Fruit fly (Drosophila melanogaster) whole organism, embryonic: ENCODE results near the gene gdl.

Source experiments
- CG10147 ChIP-seq: fragments of 200-800 bp; sonication (Bioruptor generic); optimal IDR thresholded peaks from 2 replicates; lab custom pipeline; 2019; ENCODE audit warnings: missing biosample characterization, mild to moderate bottlenecking, missing genetic modification characterization, moderate library complexity
- CG11398 ChIP-seq: fragments of 200-800 bp; sonication (Bioruptor generic); optimal IDR thresholded peaks from 2 replicates; lab custom pipeline; 2016; ENCODE audit warnings: missing biosample characterization, missing genetic modification characterization
- CG11504 ChIP-seq: fragments of 200-800 bp; sonication (Bioruptor generic); optimal IDR thresholded peaks from 3 replicates; lab custom pipeline; 2019; ENCODE audit warnings: missing biosample characterization, mild to moderate bottlenecking, missing genetic modification characterization, moderate library complexity
- CG12391 ChIP-seq: fragments of 200-800 bp; sonication (Bioruptor generic); optimal IDR thresholded peaks from 3 replicates; lab custom pipeline; 2018; ENCODE audit warnings: missing biosample characterization, mild to moderate bottlenecking, missing genetic modification characterization, moderate library complexity
- CG13624 ChIP-seq: fragments of 200-800 bp; sonication (Bioruptor generic); optimal IDR thresholded peaks from 2 replicates; lab custom pipeline; 2016; ENCODE audit warnings: missing biosample characterization, missing genetic modification characterization
- CG13894 ChIP-seq: fragments of 200-800 bp; sonication (Bioruptor generic); optimal IDR thresholded peaks from 3 replicates; lab custom pipeline; 2018; ENCODE audit warnings: missing biosample characterization, mild to moderate bottlenecking, missing genetic modification characterization, moderate library complexity
- CG15479 ChIP-seq: fragments of 200-800 bp; sonication (Bioruptor generic); optimal IDR thresholded peaks from 3 replicates; lab custom pipeline; 2019; ENCODE audit warnings: missing biosample characterization, mild to moderate bottlenecking, missing genetic modification characterization, moderate library complexity
- CG17359 ChIP-seq: fragments of 200-800 bp; sonication (Bioruptor generic); optimal IDR thresholded peaks from 3 replicates; lab custom pipeline; 2018; ENCODE audit warnings: missing biosample characterization, mild to moderate bottlenecking, missing genetic modification characterization, moderate library complexity
- CG17802 ChIP-seq: fragments of 200-800 bp; sonication (Bioruptor generic); optimal IDR thresholded peaks from 2 replicates; lab custom pipeline; 2018; ENCODE audit warnings: missing biosample characterization, mild to moderate bottlenecking, missing genetic modification characterization, moderate library complexity
- CG2199 ChIP-seq: fragments of 200-800 bp; sonication (Bioruptor generic); IDR thresholded peaks from 3 replicates; pipeline ENCODE4 v1.3.6; 2022; ENCODE audit warnings: missing biosample characterization, missing genetic modification characterization
- CG2889 ChIP-seq: fragments of 200-800 bp; sonication (Bioruptor generic); IDR thresholded peaks from 3 replicates; pipeline ENCODE4 v1.3.6; 2022; ENCODE audit warnings: missing biosample characterization, missing genetic modification characterization
- CG34422 ChIP-seq: fragments of 200-800 bp; sonication (Bioruptor generic); IDR thresholded peaks from 3 replicates; pipeline ENCODE4 v1.3.6; 2022; ENCODE audit warnings: missing biosample characterization, missing genetic modification characterization
- CG3847 ChIP-seq: fragments of 200-800 bp; sonication (Bioruptor generic); IDR thresholded peaks from 2 replicates; pipeline ENCODE4 v1.3.6; 2022; ENCODE audit warnings: missing biosample characterization, missing genetic modification characterization
- CG4328 ChIP-seq: fragments of 200-800 bp; sonication (Bioruptor generic); optimal IDR thresholded peaks from 3 replicates; lab custom pipeline; 2017; ENCODE audit warnings: missing biosample characterization, missing genetic modification reagents, missing genetic modification characterization
- CG4707 ChIP-seq: fragments of 200-800 bp; sonication (Bioruptor generic); optimal IDR thresholded peaks from 2 replicates; lab custom pipeline; 2018; ENCODE audit warnings: missing biosample characterization, mild to moderate bottlenecking, missing genetic modification characterization, moderate library complexity
- CG4820 ChIP-seq: fragments of 200-800 bp; sonication (Bioruptor generic); optimal IDR thresholded peaks from 3 replicates; lab custom pipeline; 2016; ENCODE audit warnings: missing biosample characterization, missing genetic modification characterization
- CG6175 ChIP-seq: fragments of 200-800 bp; sonication (Bioruptor generic); IDR thresholded peaks from 3 replicates; pipeline ENCODE4 v1.3.6; 2022; ENCODE audit warnings: missing biosample characterization, missing genetic modification characterization
- CG6689 ChIP-seq: fragments of 200-800 bp; sonication (Bioruptor generic); IDR thresholded peaks from 2 replicates; pipeline ENCODE4 v1.3.6; 2022; ENCODE audit warnings: missing biosample characterization, missing genetic modification characterization
- CG7372 ChIP-seq: fragments of 200-800 bp; sonication (Bioruptor generic); IDR thresholded peaks from 2 replicates; pipeline ENCODE4 v1.3.6; 2022; ENCODE audit warnings: missing biosample characterization, missing genetic modification characterization
- CG9437 ChIP-seq: fragments of 200-800 bp; sonication (Bioruptor generic); optimal IDR thresholded peaks from 2 replicates; lab custom pipeline; 2018; ENCODE audit warnings: missing biosample characterization, mild to moderate bottlenecking, missing genetic modification characterization
- Chrac-16 ChIP-seq: fragments of 200-800 bp; sonication (Bioruptor generic); optimal IDR thresholded peaks from 3 replicates; lab custom pipeline; 2016; ENCODE audit warnings: missing biosample characterization, missing genetic modification characterization
- D ChIP-seq, 2 experiments: fragments of 200-800 bp in 1 of 2; fragments of >200 bp in 1 of 2; sonication (Bioruptor generic) in 1 of 2; optimal IDR thresholded peaks; 2 replicates in 1 of 2; 3 replicates in 1 of 2; lab custom pipeline; 2017; ENCODE audit warnings: mild to moderate bottlenecking in 1 of 2, missing biosample characterization in 1 of 2, missing genetic modification characterization in 1 of 2, missing genetic modification reagents in 1 of 2
- Dbx ChIP-seq: fragments of 200-800 bp; sonication (Bioruptor generic); IDR thresholded peaks from 3 replicates; pipeline ENCODE4 v1.3.6; 2022; ENCODE audit warnings: missing biosample characterization, missing genetic modification characterization
- Elba2 ChIP-seq: fragments of 200-800 bp; sonication (Bioruptor generic); optimal IDR thresholded peaks from 3 replicates; lab custom pipeline; 2016; ENCODE audit warnings: missing biosample characterization, missing genetic modification characterization
- Fer1 ChIP-seq: fragments of 200-800 bp; sonication (Bioruptor generic); optimal IDR thresholded peaks from 2 replicates; lab custom pipeline; 2017; ENCODE audit warnings: missing biosample characterization, mild to moderate bottlenecking, missing genetic modification characterization
- Fer2 ChIP-seq: fragments of 200-800 bp; sonication (Bioruptor generic); optimal IDR thresholded peaks from 2 replicates; lab custom pipeline; 2018; ENCODE audit warnings: missing biosample characterization, mild to moderate bottlenecking, missing genetic modification characterization, moderate library complexity
- HLH4C ChIP-seq: fragments of 200-800 bp; sonication (Bioruptor generic); IDR thresholded peaks from 3 replicates; pipeline ENCODE4 v1.3.6; 2022; ENCODE audit warnings: missing biosample characterization, missing genetic modification characterization; ENCODE audit not compliant: partially characterized antibody
- Hsf ChIP-seq: fragments of 200-800 bp; sonication (Bioruptor generic); optimal IDR thresholded peaks from 3 replicates; lab custom pipeline; 2016; ENCODE audit warnings: missing biosample characterization, missing genetic modification characterization
- Oaz ChIP-seq: fragments of 200-800 bp; sonication (Bioruptor generic); IDR thresholded peaks from 2 replicates; pipeline ENCODE4 v1.3.6; 2022; ENCODE audit warnings: missing biosample characterization, missing genetic modification characterization
- Side ChIP-seq: fragments of 200-800 bp; sonication (Bioruptor generic); optimal IDR thresholded peaks from 2 replicates; lab custom pipeline; 2016; ENCODE audit warnings: missing biosample characterization, missing genetic modification characterization
- al ChIP-seq: fragments of 200-800 bp; sonication (Bioruptor generic); IDR thresholded peaks from 2 replicates; pipeline ENCODE4 v1.3.6; 2022; ENCODE audit warnings: missing biosample characterization, missing genetic modification characterization
- bab2 ChIP-seq: fragments of 200-800 bp; sonication (Bioruptor generic); optimal IDR thresholded peaks from 2 replicates; lab custom pipeline; 2016; ENCODE audit warnings: missing biosample characterization, missing genetic modification characterization
- bowl ChIP-seq: fragments of 200-800 bp; sonication (Bioruptor generic); IDR thresholded peaks from 2 replicates; pipeline ENCODE4 v1.3.6; 2022; ENCODE audit warnings: missing biosample characterization, missing genetic modification characterization
- chm ChIP-seq: fragments of 200-800 bp; sonication (Bioruptor generic); IDR thresholded peaks from 2 replicates; pipeline ENCODE4 v1.3.6; 2022; ENCODE audit warnings: missing biosample characterization, missing genetic modification characterization
- crol ChIP-seq: fragments of 200-800 bp; sonication (Bioruptor generic); IDR thresholded peaks from 2 replicates; pipeline ENCODE4 v1.3.6; 2022; ENCODE audit warnings: missing biosample characterization, missing genetic modification characterization
- dimm ChIP-seq: fragments of 200-800 bp; sonication (Bioruptor generic); IDR thresholded peaks from 2 replicates; pipeline ENCODE4 v1.3.6; 2022; ENCODE audit warnings: missing biosample characterization, missing genetic modification characterization
- dm ChIP-seq: fragments of 200-800 bp; sonication (Bioruptor generic); optimal IDR thresholded peaks from 3 replicates; lab custom pipeline; 2016; ENCODE audit warnings: missing biosample characterization, missing genetic modification characterization
- hb ChIP-seq: fragments of 200-800 bp; sonication (Bioruptor generic); IDR thresholded peaks from 3 replicates; pipeline ENCODE4 v1.3.6; 2022; ENCODE audit warnings: missing biosample characterization, missing genetic modification characterization; ENCODE audit not compliant: partially characterized antibody
- inv ChIP-seq: fragments of 200-800 bp; sonication (Bioruptor generic); IDR thresholded peaks from 2 replicates; pipeline ENCODE4 v1.3.6; 2022; ENCODE audit warnings: missing biosample characterization, missing genetic modification characterization; ENCODE audit not compliant: partially characterized antibody
- lab ChIP-seq: fragments of 200-800 bp; sonication (Bioruptor generic); optimal IDR thresholded peaks from 3 replicates; lab custom pipeline; 2017; ENCODE audit warnings: missing biosample characterization, missing genetic modification characterization, mild to moderate bottlenecking, moderate library complexity, missing genetic modification reagents
- lov ChIP-seq, 2 experiments: fragments of 200-800 bp in 1 of 2; fragments of >200 bp in 1 of 2; sonication (Bioruptor generic) in 1 of 2; IDR thresholded peaks in 1 of 2; optimal IDR thresholded peaks in 1 of 2; 2 replicates in 1 of 2; 3 replicates in 1 of 2; pipeline versions ENCODE4 v1.3.6 to Lab custom; 2017 to 2022; ENCODE audit warnings: missing biosample characterization in 1 of 2, missing genetic modification characterization in 1 of 2
- nmo ChIP-seq: fragments of 200-800 bp; sonication (Bioruptor generic); optimal IDR thresholded peaks from 2 replicates; lab custom pipeline; 2018; ENCODE audit warnings: missing biosample characterization, mild to moderate bottlenecking, missing genetic modification characterization, moderate library complexity
- pb ChIP-seq: fragments of 200-800 bp; sonication (Bioruptor generic); optimal IDR thresholded peaks from 3 replicates; lab custom pipeline; 2016; ENCODE audit warnings: missing biosample characterization, missing genetic modification characterization
- sd ChIP-seq: fragments of 200-800 bp; sonication (Bioruptor generic); optimal IDR thresholded peaks from 3 replicates; lab custom pipeline; 2018; ENCODE audit warnings: missing biosample characterization, mild to moderate bottlenecking, missing genetic modification characterization, moderate library complexity
- ssp ChIP-seq: fragments of 200-800 bp; sonication (Bioruptor generic); IDR thresholded peaks from 2 replicates; pipeline ENCODE4 v1.3.6; 2022; ENCODE audit warnings: missing biosample characterization, missing genetic modification characterization
- trem ChIP-seq: fragments of 200-800 bp; optimal IDR thresholded peaks from 3 replicates; lab custom pipeline; 2019; ENCODE audit warnings: missing biosample characterization, mild to moderate bottlenecking, missing genetic modification characterization, moderate library complexity
- unc-4 ChIP-seq: fragments of 200-800 bp; sonication (Bioruptor generic); IDR thresholded peaks from 2 replicates; pipeline ENCODE4 v1.3.6; 2022; ENCODE audit warnings: missing biosample characterization, missing genetic modification characterization; ENCODE audit not compliant: partially characterized antibody
- unpg ChIP-seq: fragments of 200-800 bp; sonication (Bioruptor generic); optimal IDR thresholded peaks from 3 replicates; lab custom pipeline; 2018; ENCODE audit warnings: missing biosample characterization, mild to moderate bottlenecking, missing genetic modification characterization, moderate library complexity
- vnd ChIP-seq: fragments of 200-800 bp; sonication (Bioruptor generic); IDR thresholded peaks from 3 replicates; pipeline ENCODE4 v1.3.6; 2022; ENCODE audit warnings: missing biosample characterization, missing genetic modification characterization; ENCODE audit not compliant: partially characterized antibody
- z ChIP-seq: fragments of 200-800 bp; sonication (Bioruptor generic); IDR thresholded peaks from 3 replicates; pipeline ENCODE4 v1.3.6; 2022; ENCODE audit warnings: missing biosample characterization, missing genetic modification characterization

The gdl gene

dm6 chr3L:15514405-15514804 is 5.2 kb downstream of the gdl start (continued):
- TF ChIP-seq unc-4 (GFP tag; lab: Robert Waterston, UW): peak; percentile 40; the same call in 1 of the 2 replicates
- peak; percentile 22; the same call in 1 of the 2 replicates for TF ChIP-seq chm (GFP tag; lab: Robert Waterston, UW)
- TF ChIP-seq CG7372 (GFP tag; lab: Robert Waterston, UW): no peak
- TF ChIP-seq CG17359 (tag; lab: Kevin White, UChicago): no peak
- TF ChIP-seq CG12391 (tag; lab: Kevin White, UChicago): no peak
- TF ChIP-seq CG11398 (GFP tag; lab: Kevin White, UChicago): no peak
- TF ChIP-seq unpg: no peak
- no peak for TF ChIP-seq Fer2 (tag; lab: Kevin White, UChicago)
- no peak for TF ChIP-seq bowl (GFP tag; lab: Robert Waterston, UW)
- peak; percentile 92 for TF ChIP-seq CG13894 (tag; lab: Kevin White, UChicago)
- no peak for TF ChIP-seq trem
- TF ChIP-seq nmo (GFP tag; lab: Kevin White, UChicago): no peak
- TF ChIP-seq CG4328 (GFP tag; lab: Kevin White, UChicago): no peak
- no peak for TF ChIP-seq Hsf (GFP tag; lab: Kevin White, UChicago)
- 0 out of 3 replicates have a peak, but pooled peaks have one; percentile 7 for TF ChIP-seq HLH4C (GFP tag; lab: Robert Waterston, UW)
- TF ChIP-seq Fer1 (GFP tag; lab: Kevin White, UChicago): peak; percentile 12
- no peak for TF ChIP-seq CG3847
- TF ChIP-seq vnd: no peak
- no peak for TF ChIP-seq hb (GFP tag; lab: Robert Waterston, UW)
- peak; percentile 94; the same call in 2 of the 3 replicates for TF ChIP-seq CG34422 (GFP tag; lab: Robert Waterston, UW)
- TF ChIP-seq Dbx: no peak
- TF ChIP-seq pb (GFP tag; lab: Kevin White, UChicago): no peak
- no peak for TF ChIP-seq inv (GFP tag; lab: Robert Waterston, UW)
- no peak for TF ChIP-seq CG17802
- peak; percentile 90 for TF ChIP-seq sd
- TF ChIP-seq lov (optimal IDR thresholded peaks at IDR 0.05; lab: Kevin White, UChicago): no peak
- no peak for TF ChIP-seq lov (GFP tag; IDR thresholded peaks at IDR 0.05; lab: Robert Waterston, UW)
- TF ChIP-seq z (GFP tag; lab: Robert Waterston, UW): no peak
- TF ChIP-seq bab2 (GFP tag; lab: Kevin White, UChicago): no peak
- TF ChIP-seq Side: peak; percentile 11
- TF ChIP-seq CG6689: no peak
- TF ChIP-seq al (GFP tag; lab: Robert Waterston, UW): no peak
- no peak for TF ChIP-seq D (optimal IDR thresholded peaks at IDR 0.05; lab: Kevin White, UChicago)
- TF ChIP-seq D (GFP tag; optimal IDR thresholded peaks at IDR 0.05; lab: Kevin White, UChicago): no peak
- peak; percentile 98 for TF ChIP-seq crol (GFP tag; lab: Robert Waterston, UW)
- TF ChIP-seq CG6175 (GFP tag; lab: Robert Waterston, UW): no peak
- peak; percentile 40; the same call in 1 of the 3 replicates for TF ChIP-seq CG2199
- no peak for TF ChIP-seq Oaz (GFP tag; lab: Robert Waterston, UW)
- no peak for TF ChIP-seq CG4820 (GFP tag; lab: Kevin White, UChicago)
- no peak for TF ChIP-seq CG11504 (tag; lab: Kevin White, UChicago)
- TF ChIP-seq ssp (GFP tag; lab: Robert Waterston, UW): no peak
- TF ChIP-seq CG4707 (GFP tag; lab: Kevin White, UChicago): no peak
- TF ChIP-seq CG9437 (GFP tag; lab: Kevin White, UChicago): peak; percentile 32
- TF ChIP-seq CG13624 (GFP tag; lab: Kevin White, UChicago): no peak
- TF ChIP-seq Elba2: no peak
- TF ChIP-seq dimm (GFP tag; lab: Robert Waterston, UW): no peak
- TF ChIP-seq dm (GFP tag; lab: Kevin White, UChicago): peak; percentile 17
- no peak for TF ChIP-seq CG15479 (GFP tag; lab: Kevin White, UChicago)
- no peak for TF ChIP-seq CG10147 (GFP tag; lab: Kevin White, UChicago)
- TF ChIP-seq CG2889: no peak
- TF ChIP-seq lab (GFP tag; lab: Kevin White, UChicago): peak; percentile 49
- no peak for TF ChIP-seq Chrac-16 (GFP tag; lab: Kevin White, UChicago)
